Worm (Caenorhabditis elegans) whole organism, L2 larva: ENCODE measurements around the gene lips-6.

ENCODE experiments used
- aly-2 ChIP-seq: fragments of 150-350 bp; optimal IDR thresholded peaks from 2 replicates; lab custom pipeline; 2014; ENCODE audit warnings: missing biosample characterization, missing genetic modification characterization
- ama-1 ChIP-seq: fragments of 150-350 bp; optimal IDR thresholded peaks from 2 replicates; lab custom pipeline; 2018; ENCODE audit warnings: inconsistent platforms
- blmp-1 ChIP-seq: sonication (generic microtip); optimal IDR thresholded peaks from 2 replicates; lab custom pipeline; 2017; ENCODE audit warnings: missing genetic modification characterization, mild to moderate bottlenecking, missing compliant biosample characterization, antibody characterized with exemption, moderate library complexity; ENCODE audit not compliant: insufficient read depth
- ceh-82 ChIP-seq: fragments of 150-350 bp; optimal IDR thresholded peaks from 2 replicates; lab custom pipeline; 2014; ENCODE audit warnings: missing biosample characterization, missing genetic modification characterization
- egl-27 ChIP-seq: sonication (generic microtip); optimal IDR thresholded peaks from 3 replicates; lab custom pipeline; 2017; ENCODE audit warnings: missing biosample characterization, missing genetic modification reagents, missing genetic modification characterization
- elt-3 ChIP-seq: sonication (generic microtip); optimal IDR thresholded peaks from 2 replicates; lab custom pipeline; 2017; ENCODE audit warnings: missing biosample characterization, missing genetic modification characterization
- fos-1 ChIP-seq: fragments of 150-350 bp; optimal IDR thresholded peaks from 2 replicates; lab custom pipeline; 2014; ENCODE audit warnings: missing biosample characterization, missing genetic modification characterization
- lin-39 ChIP-seq: fragments of 150-350 bp; optimal IDR thresholded peaks from 2 replicates; lab custom pipeline; 2014; ENCODE audit warnings: missing biosample characterization, missing genetic modification reagents, missing genetic modification characterization
- lsy-2 ChIP-seq, 2 experiments: fragments of 150-350 bp in 1 of 2; sonication (generic microtip) in 1 of 2; optimal IDR thresholded peaks; 2 replicates each; lab custom pipeline; 2014 to 2017; ENCODE audit warnings: missing biosample characterization in 2 of 2, missing genetic modification characterization in 2 of 2
- mdl-1 ChIP-seq, 2 experiments: fragments of 150-350 bp in 1 of 2; sonication (generic microtip) in 1 of 2; optimal IDR thresholded peaks; 2 replicates each; lab custom pipeline; 2017; ENCODE audit warnings: missing biosample characterization in 2 of 2, missing genetic modification characterization in 2 of 2
- skn-1 ChIP-seq: sonication (generic microtip); optimal IDR thresholded peaks from 2 replicates; lab custom pipeline; 2017; ENCODE audit warnings: missing biosample characterization, missing genetic modification characterization
- unc-62 ChIP-seq: fragments of 150-350 bp; optimal IDR thresholded peaks from 2 replicates; lab custom pipeline; 2014; ENCODE audit warnings: missing biosample characterization, missing genetic modification reagents, missing genetic modification characterization
- ztf-11 ChIP-seq: sonication (generic microtip); optimal IDR thresholded peaks from 2 replicates; lab custom pipeline; 2017; ENCODE audit warnings: missing biosample characterization, missing genetic modification characterization
- ztf-4 ChIP-seq: fragments of 150-350 bp; optimal IDR thresholded peaks from 2 replicates; lab custom pipeline; 2014; ENCODE audit warnings: missing biosample characterization, missing genetic modification characterization

- TF ChIP-seq elt-3 (tag; lab: Kevin White, UChicago): no peak
- TF ChIP-seq egl-27 (tag; lab: Kevin White, UChicago): no peak
- TF ChIP-seq skn-1 (tag; lab: Kevin White, UChicago): no peak
- TF ChIP-seq blmp-1 (tag; lab: Kevin White, UChicago): no peak
- TF ChIP-seq ama-1 (lab: Kevin White, UChicago): no peak
- TF ChIP-seq lsy-2 (tag; optimal IDR thresholded peaks at IDR 0.05; lab: Kevin White, UChicago): no peak
- no peak for TF ChIP-seq ztf-11
- no peak for TF ChIP-seq aly-2 (tag; lab: Kevin White, UChicago)
- no peak for TF ChIP-seq ceh-82 (tag; lab: Kevin White, UChicago)
- no peak for TF ChIP-seq fos-1
- no peak for TF ChIP-seq mdl-1 (tag; optimal IDR thresholded peaks at IDR 0.05; lab: Kevin White, UChicago)
- TF ChIP-seq ztf-4 (tag; lab: Kevin White, UChicago): no peak
- TF ChIP-seq unc-62 (GFP tag; lab: Kevin White, UChicago): no peak
- TF ChIP-seq lin-39 (tag; lab: Kevin White, UChicago): no peak
Observed at ce11 chrIV:11986407-11986806, 29.1 kb downstream of the lips-6 start.
